Fruit fly (Drosophila melanogaster): ENCODE data around the gene CheB98a.

DNA sequence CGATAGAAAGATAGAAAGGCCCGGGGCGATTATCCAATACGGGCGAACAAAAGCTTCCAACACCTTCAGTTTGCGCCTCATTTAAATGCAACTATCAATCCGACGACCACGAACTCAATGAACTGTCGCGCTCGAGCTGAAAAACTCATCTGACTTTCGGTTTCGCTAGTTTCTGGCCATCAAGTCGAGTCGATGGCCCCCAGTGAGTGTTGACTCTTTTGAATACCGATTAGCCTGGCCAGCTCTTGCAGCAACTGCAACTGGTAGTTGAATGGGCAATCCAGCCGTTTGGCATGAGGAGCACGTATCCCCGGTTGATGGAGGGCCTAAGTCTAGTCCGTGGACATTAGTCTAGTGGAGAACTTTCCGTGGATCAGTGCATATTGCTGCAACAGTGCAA is 20.7 kb downstream of the CheB98a start:
- TF ChIP-seq net (GFP tag; optimal IDR thresholded peaks at IDR 0.05) = no peak
- no peak for TF ChIP-seq fd59A (GFP tag; optimal IDR thresholded peaks at IDR 0.05)
- TF ChIP-seq Sox102F (GFP tag; optimal IDR thresholded peaks at IDR 0.05) = no peak
- no peak for TF ChIP-seq ss (GFP tag; optimal IDR thresholded peaks at IDR 0.05)
- no peak for TF ChIP-seq OdsH (GFP tag; optimal IDR thresholded peaks at IDR 0.05)
- TF ChIP-seq CG6854 (GFP tag; optimal IDR thresholded peaks at IDR 0.05) = no peak
- no peak for TF ChIP-seq CG6792 (GFP tag; optimal IDR thresholded peaks at IDR 0.05)
- TF ChIP-seq CG6276 (GFP tag; optimal IDR thresholded peaks at IDR 0.05) = no peak
- no peak for TF ChIP-seq acj6 (GFP tag; optimal IDR thresholded peaks at IDR 0.05)
- TF ChIP-seq CG6163 (GFP tag; IDR thresholded peaks at IDR 0.05) = no peak
- no peak for TF ChIP-seq CG16779 (tag; optimal IDR thresholded peaks at IDR 0.05)

All from whole organism, prepupa.